Fruit fly (Drosophila melanogaster) whole organism, prepupa: ENCODE measurements around the gene CG11085.

Experiments
- Ets21C ChIP-seq: fragments of 200-800 bp; sonication (Bioruptor generic); optimal IDR thresholded peaks from 3 replicates; lab custom pipeline; 2016; ENCODE audit warnings: missing biosample characterization, missing genetic modification characterization
- Gug ChIP-seq: fragments of 200-800 bp; sonication (Bioruptor generic); IDR thresholded peaks from 2 replicates; pipeline ENCODE4 v1.3.6; 2022; ENCODE audit warnings: missing biosample characterization, missing genetic modification characterization
- Lpt ChIP-seq: fragments of 200-800 bp; sonication (Bioruptor generic); optimal IDR thresholded peaks from 3 replicates; lab custom pipeline; 2016; ENCODE audit warnings: missing biosample characterization, missing genetic modification characterization
- fd59A ChIP-seq: fragments of 200-800 bp; sonication (Bioruptor generic); optimal IDR thresholded peaks from 2 replicates; lab custom pipeline; 2017; ENCODE audit warnings: missing biosample characterization, mild to moderate bottlenecking, missing genetic modification characterization, missing genetic modification reagents
- spab ChIP-seq: fragments of 200-800 bp; sonication (Bioruptor generic); optimal IDR thresholded peaks from 2 replicates; lab custom pipeline; 2017; ENCODE audit warnings: missing biosample characterization, mild to moderate bottlenecking, missing genetic modification characterization, missing genetic modification reagents
- ss ChIP-seq, 2 experiments: fragments of 200-800 bp; sonication (Bioruptor generic); optimal IDR thresholded peaks; 2 replicates in 1 of 2; 3 replicates in 1 of 2; lab custom pipeline; 2017 to 2018; ENCODE audit warnings: mild to moderate bottlenecking in 2 of 2, missing biosample characterization in 2 of 2, missing genetic modification characterization in 2 of 2, moderate library complexity in 1 of 2

DNA sequence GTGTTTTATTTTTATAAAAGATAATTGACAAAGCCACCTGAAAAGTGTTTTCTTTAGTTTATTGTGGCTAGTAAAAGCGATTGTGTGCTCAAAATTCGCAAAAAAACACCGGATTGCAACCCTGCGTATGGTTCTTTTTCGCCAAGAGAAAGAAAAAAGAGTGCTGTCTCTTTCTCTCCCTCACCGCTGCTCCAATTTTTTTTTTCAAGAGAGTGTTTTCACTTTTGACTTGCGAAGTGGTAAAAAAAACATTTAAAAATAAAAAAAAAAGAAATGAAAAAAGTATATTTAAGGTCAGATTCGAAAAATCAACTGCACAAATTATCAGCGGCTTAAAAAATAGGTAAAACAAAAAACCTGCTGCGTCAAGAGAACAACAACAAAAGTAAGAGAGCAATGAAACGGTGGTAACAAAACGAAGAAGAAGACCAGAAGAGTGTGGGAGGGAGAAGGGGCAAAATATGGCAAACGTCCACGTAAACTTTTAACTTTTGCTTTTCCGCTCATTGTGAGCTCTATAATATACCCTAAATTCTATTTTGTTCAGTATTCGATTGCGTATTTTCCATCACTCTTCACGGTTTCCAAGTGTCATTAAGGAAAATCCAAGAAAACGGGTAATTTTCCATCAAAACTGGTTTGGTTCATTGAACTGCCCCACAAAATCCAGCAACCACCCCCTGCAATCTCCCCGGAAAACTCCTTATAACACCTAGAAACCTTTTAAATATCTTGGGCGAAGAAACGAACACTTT is 19.6 kb upstream of the CG11085 start:
- no peak for TF ChIP-seq Ets21C (GFP tag; lab: Kevin White, UChicago)
- TF ChIP-seq spab (GFP tag; lab: Kevin White, UChicago): no peak
- no peak for TF ChIP-seq ss (GFP tag; optimal IDR thresholded peaks at IDR 0.05; lab: Kevin White, UChicago)
- no peak for TF ChIP-seq fd59A
- TF ChIP-seq Lpt (GFP tag; lab: Kevin White, UChicago): peak; percentile 53
- TF ChIP-seq Gug (GFP tag; lab: Robert Waterston, UW): no peak
